Worm (Caenorhabditis elegans) whole organism, L2 larva: ENCODE data around the gene Y37A1B.4.

ENCODE experiments used
- R02D3.7 ChIP-seq: fragments of 150-350 bp; optimal IDR thresholded peaks from 2 replicates; lab custom pipeline; 2014; ENCODE audit warnings: missing biosample characterization, missing genetic modification characterization
- ama-1 ChIP-seq: fragments of 150-350 bp; optimal IDR thresholded peaks from 2 replicates; lab custom pipeline; 2018; ENCODE audit warnings: inconsistent platforms
- crh-2 ChIP-seq: sonication (generic microtip); optimal IDR thresholded peaks from 2 replicates; lab custom pipeline; 2017; ENCODE audit warnings: missing biosample characterization, missing genetic modification characterization
- egl-27 ChIP-seq: sonication (generic microtip); optimal IDR thresholded peaks from 3 replicates; lab custom pipeline; 2017; ENCODE audit warnings: missing biosample characterization, missing genetic modification reagents, missing genetic modification characterization
- elt-1 ChIP-seq: fragments of 150-350 bp; optimal IDR thresholded peaks from 2 replicates; lab custom pipeline; 2014; ENCODE audit warnings: missing biosample characterization, missing genetic modification characterization
- elt-3 ChIP-seq: sonication (generic microtip); optimal IDR thresholded peaks from 2 replicates; lab custom pipeline; 2017; ENCODE audit warnings: missing biosample characterization, missing genetic modification characterization
- lin-13 ChIP-seq: fragments of 150-350 bp; optimal IDR thresholded peaks from 2 replicates; lab custom pipeline; 2014; ENCODE audit warnings: missing biosample characterization, missing genetic modification reagents, missing genetic modification characterization
- nhr-12 ChIP-seq: fragments of 150-350 bp; optimal IDR thresholded peaks from 2 replicates; lab custom pipeline; 2014; ENCODE audit warnings: missing biosample characterization, missing genetic modification characterization
- nhr-77 ChIP-seq: fragments of 150-350 bp; optimal IDR thresholded peaks from 2 replicates; lab custom pipeline; 2014; ENCODE audit warnings: missing biosample characterization, missing genetic modification characterization
- sem-4 ChIP-seq: fragments of 150-350 bp; optimal IDR thresholded peaks from 2 replicates; lab custom pipeline; 2014; ENCODE audit warnings: missing biosample characterization, missing genetic modification reagents, missing genetic modification characterization
- unc-55 ChIP-seq: fragments of 150-350 bp; sonication (generic microtip); optimal IDR thresholded peaks from 3 replicates; lab custom pipeline; 2014; ENCODE audit warnings: missing biosample characterization, missing genetic modification reagents, missing genetic modification characterization
- unc-62 ChIP-seq: fragments of 150-350 bp; optimal IDR thresholded peaks from 2 replicates; lab custom pipeline; 2014; ENCODE audit warnings: missing biosample characterization, missing genetic modification reagents, missing genetic modification characterization
- ztf-11 ChIP-seq: sonication (generic microtip); optimal IDR thresholded peaks from 2 replicates; lab custom pipeline; 2017; ENCODE audit warnings: missing biosample characterization, missing genetic modification characterization

ce11 chrIV:14015844-14016243 lies 44.7 kb downstream of the Y37A1B.4 start, which contains the start of gene srw-63:
- TF ChIP-seq crh-2 (tag; lab: Kevin White, UChicago), result no peak
- no peak for TF ChIP-seq ama-1 (lab: Kevin White, UChicago)
- no peak for TF ChIP-seq nhr-77 (tag; lab: Kevin White, UChicago)
- no peak for TF ChIP-seq elt-1 (tag; lab: Kevin White, UChicago)
- no peak for TF ChIP-seq elt-3 (tag; lab: Kevin White, UChicago)
- no peak for TF ChIP-seq nhr-12 (tag; lab: Kevin White, UChicago)
- no peak for TF ChIP-seq ztf-11 (tag; lab: Kevin White, UChicago)
- TF ChIP-seq unc-55 (GFP tag; lab: Kevin White, UChicago), result no peak
- TF ChIP-seq lin-13 (GFP tag; lab: Kevin White, UChicago), result no peak
- TF ChIP-seq unc-62, result no peak
- no peak for TF ChIP-seq R02D3.7
- no peak for TF ChIP-seq egl-27
- TF ChIP-seq sem-4, result no peak
